Fruit fly (Drosophila melanogaster) whole organism, adult: ENCODE results near the gene Ent3.

ENCODE experiments used
- CG11617 ChIP-seq: fragments of 200-800 bp; sonication (Bioruptor generic); optimal IDR thresholded peaks from 2 replicates; lab custom pipeline; 2017; ENCODE audit warnings: mild to moderate bottlenecking, missing biosample characterization, missing genetic modification reagents, missing genetic modification characterization
- CG12768 ChIP-seq: fragments of 200-800 bp; sonication (Bioruptor generic); optimal IDR thresholded peaks from 2 replicates; lab custom pipeline; 2017; ENCODE audit warnings: missing biosample characterization, missing genetic modification characterization, mild to moderate bottlenecking, moderate library complexity, missing genetic modification reagents
- CG5204 ChIP-seq: fragments of 200-800 bp; sonication (Bioruptor generic); optimal IDR thresholded peaks from 2 replicates; lab custom pipeline; 2016; ENCODE audit warnings: missing biosample characterization, missing genetic modification characterization
- CG7045 ChIP-seq: fragments of 200-800 bp; sonication (Bioruptor generic); optimal IDR thresholded peaks from 2 replicates; lab custom pipeline; 2017; ENCODE audit warnings: missing biosample characterization, mild to moderate bottlenecking, missing genetic modification characterization
- CG7101 ChIP-seq: fragments of 200-800 bp; sonication (Bioruptor generic); optimal IDR thresholded peaks from 2 replicates; lab custom pipeline; 2018; ENCODE audit warnings: missing biosample characterization, mild to moderate bottlenecking, missing genetic modification characterization, moderate library complexity
- Clk ChIP-seq: fragments of 200-800 bp; sonication (Bioruptor generic); optimal IDR thresholded peaks from 2 replicates; lab custom pipeline; 2017; ENCODE audit warnings: missing biosample characterization, missing genetic modification characterization
- Hr96 ChIP-seq: fragments of 200-800 bp; sonication (Bioruptor generic); optimal IDR thresholded peaks from 2 replicates; lab custom pipeline; 2016; ENCODE audit warnings: missing biosample characterization, missing genetic modification characterization
- Mnt ChIP-seq: fragments of 200-800 bp; sonication (Bioruptor generic); optimal IDR thresholded peaks from 2 replicates; lab custom pipeline; 2016; ENCODE audit warnings: missing biosample characterization, mild to moderate bottlenecking, missing genetic modification characterization
- bab1 ChIP-seq: fragments of 200-800 bp; sonication (Bioruptor generic); optimal IDR thresholded peaks from 3 replicates; lab custom pipeline; 2019; ENCODE audit warnings: missing biosample characterization, mild to moderate bottlenecking, missing genetic modification characterization, moderate library complexity
- cic ChIP-seq: fragments of 200-800 bp; sonication (Bioruptor generic); optimal IDR thresholded peaks from 2 replicates; lab custom pipeline; 2017; ENCODE audit warnings: missing biosample characterization, mild to moderate bottlenecking, missing genetic modification characterization, moderate library complexity
- cnc ChIP-seq, 2 experiments: fragments of >200 bp; optimal IDR thresholded peaks; 2 replicates each; lab custom pipeline; 2017
- kay ChIP-seq: fragments of 200-800 bp; sonication (Bioruptor generic); peaks from one replicate; lab custom pipeline; 2016; ENCODE audit warnings: missing biosample characterization, missing genetic modification characterization, borderline replicate concordance
- ovo ChIP-seq: fragments of 200-800 bp; sonication (Bioruptor generic); optimal IDR thresholded peaks from 2 replicates; lab custom pipeline; 2016; ENCODE audit warnings: missing biosample characterization, missing genetic modification characterization
- pad ChIP-seq: fragments of 200-800 bp; sonication (Bioruptor generic); optimal IDR thresholded peaks from 3 replicates; lab custom pipeline; 2017; ENCODE audit warnings: missing biosample characterization, missing genetic modification characterization, mild to moderate bottlenecking, moderate library complexity, missing genetic modification reagents

dm6 chr3L:12864472-12864871 lies 11.0 kb downstream of the Ent3 start:
- TF ChIP-seq cic (GFP tag; lab: Kevin White, UChicago) (no peak), CG7045 (GFP tag; lab: Kevin White, UChicago) (no peak), CG12768 (GFP tag; lab: Kevin White, UChicago) (no peak), ovo (GFP tag; lab: Kevin White, UChicago) (no peak), bab1 (GFP tag; lab: Kevin White, UChicago) (no peak), CG7101 (tag; lab: Kevin White, UChicago) (no peak), CG5204 (GFP tag; lab: Kevin White, UChicago) (no peak), Hr96 (GFP tag; lab: Kevin White, UChicago) (no peak), kay (GFP tag; lab: Kevin White, UChicago) (no peak), Clk (GFP tag; lab: Kevin White, UChicago) (no peak), cnc (optimal IDR thresholded peaks at IDR 0.05; lab: Kevin White, UChicago) (no peak), pad (no peak), Mnt (GFP tag; lab: Kevin White, UChicago) (no peak), CG11617 (GFP tag; lab: Kevin White, UChicago) (no peak)
